Worm (Caenorhabditis elegans): ENCODE measurements around the gene gmeb-3.

- TF ChIP-seq flt-1 (GFP tag; IDR thresholded peaks at IDR 0.05) (no peak), scrt-1 (GFP tag; IDR thresholded peaks at IDR 0.05) (no peak), aly-1 (tag; optimal IDR thresholded peaks at IDR 0.05) (no peak), sea-1 (GFP tag; conservative IDR thresholded peaks at IDR 0.05) (no peak)
Observed at ce11 chrIII:3783914-3784313, 15.6 kb downstream of the gmeb-3 start.
